Worm (Caenorhabditis elegans) whole organism, young adult: ENCODE data around the gene gcc-2.
A peak's percentile ranks its signal among the peaks of the same experiment; 100 is the strongest.

ENCODE experiments used
- C17E4.6 ChIP-seq: fragments of 200-800 bp; sonication (Bioruptor generic); IDR thresholded peaks from 2 replicates; pipeline ENCODE4 v1.3.6; 2022; ENCODE audit warnings: missing genetic modification reagents, missing genetic modification characterization, missing compliant biosample characterization
- F33H1.4 ChIP-seq: fragments of 200-800 bp; sonication (Bioruptor generic); IDR thresholded peaks from 2 replicates; pipeline ENCODE4 v1.3.6; 2022; ENCODE audit warnings: missing genetic modification reagents, missing genetic modification characterization, missing compliant biosample characterization
- F49E8.2 ChIP-seq: sonication (generic microtip); optimal IDR thresholded peaks from 3 replicates; lab custom pipeline; 2017; ENCODE audit warnings: missing genetic modification characterization, mild to moderate bottlenecking, missing compliant biosample characterization, antibody characterized with exemption, moderate library complexity; ENCODE audit not compliant: insufficient read depth
- T07F8.4 ChIP-seq: sonication (generic microtip); optimal IDR thresholded peaks from 2 replicates; lab custom pipeline; 2016; ENCODE audit warnings: mild to moderate bottlenecking, missing genetic modification characterization, moderate library complexity, missing compliant biosample characterization
- Y53G8AR.9 ChIP-seq: fragments of 200-800 bp; sonication (Bioruptor generic); conservative IDR thresholded peaks from 2 replicates; pipeline ENCODE4 v1.3.6; 2022; ENCODE audit warnings: missing genetic modification reagents, missing genetic modification characterization, missing compliant biosample characterization
- Y79H2A.3 ChIP-seq: fragments of 200-800 bp; sonication (Bioruptor generic); conservative IDR thresholded peaks from 2 replicates; pipeline ENCODE4 v1.3.6; 2022; ENCODE audit warnings: missing genetic modification reagents, missing genetic modification characterization, missing compliant biosample characterization
- atf-7 ChIP-seq: sonication (generic microtip); optimal IDR thresholded peaks from 2 replicates; lab custom pipeline; 2017; ENCODE audit warnings: mild to moderate bottlenecking, missing genetic modification characterization, missing compliant biosample characterization
- ceh-100 ChIP-seq: fragments of 200-800 bp; sonication (Bioruptor generic); IDR thresholded peaks from 2 replicates; pipeline ENCODE4 v1.3.6; 2022; ENCODE audit warnings: missing genetic modification reagents, missing genetic modification characterization, missing compliant biosample characterization
- ceh-40 ChIP-seq: fragments of 200-800 bp; sonication (Bioruptor generic); IDR thresholded peaks from 2 replicates; pipeline ENCODE4 v1.3.6; 2022; ENCODE audit warnings: missing genetic modification characterization, missing compliant biosample characterization
- ceh-91 ChIP-seq: fragments of 200-800 bp; sonication (Bioruptor generic); IDR thresholded peaks from 2 replicates; pipeline ENCODE4 v1.3.6; 2022; ENCODE audit warnings: missing genetic modification reagents, missing genetic modification characterization, missing compliant biosample characterization
- dox-1 ChIP-seq: fragments of 200-800 bp; sonication (Bioruptor generic); IDR thresholded peaks from 2 replicates; pipeline ENCODE4 v1.3.6; 2022; ENCODE audit warnings: missing genetic modification reagents, missing genetic modification characterization, missing compliant biosample characterization
- dpff-1 ChIP-seq: sonication (generic microtip); optimal IDR thresholded peaks from 2 replicates; lab custom pipeline; 2017; ENCODE audit warnings: mild to moderate bottlenecking, missing genetic modification characterization, missing compliant biosample characterization
- dpl-1 ChIP-seq: fragments of 150-350 bp; optimal IDR thresholded peaks from 2 replicates; lab custom pipeline; 2014; ENCODE audit warnings: missing biosample characterization, missing genetic modification reagents, missing genetic modification characterization
- efl-1 ChIP-seq: fragments of 150-350 bp; optimal IDR thresholded peaks from 2 replicates; lab custom pipeline; 2014; ENCODE audit warnings: missing biosample characterization, missing genetic modification reagents, missing genetic modification characterization
- gei-17 ChIP-seq: fragments of 200-800 bp; sonication (Bioruptor generic); optimal IDR thresholded peaks from 2 replicates; lab custom pipeline; 2018; ENCODE audit warnings: mild to moderate bottlenecking, missing genetic modification characterization, missing compliant biosample characterization
- him-1 ChIP-seq: sonication (generic microtip); optimal IDR thresholded peaks from 2 replicates; lab custom pipeline; 2016; ENCODE audit warnings: missing genotype, missing genetic modification reagents, missing genetic modification characterization, missing compliant biosample characterization
- hmg-1.2 ChIP-seq: fragments of 200-800 bp; sonication (Bioruptor generic); IDR thresholded peaks from 2 replicates; pipeline ENCODE4 v1.3.6; 2022; ENCODE audit warnings: missing genetic modification reagents, missing genetic modification characterization, missing compliant biosample characterization
- hmg-20 ChIP-seq: fragments of 200-800 bp; sonication (Bioruptor generic); IDR thresholded peaks from 2 replicates; pipeline ENCODE4 v1.3.6; 2022; ENCODE audit warnings: missing genetic modification reagents, missing genetic modification characterization, missing compliant biosample characterization
- lag-1 ChIP-seq: fragments of 200-800 bp; sonication (Bioruptor generic); IDR thresholded peaks from 2 replicates; pipeline ENCODE4 v1.3.6; 2022; ENCODE audit warnings: missing genetic modification reagents, missing genetic modification characterization, missing compliant biosample characterization
- lin-26 ChIP-seq: fragments of 200-800 bp; sonication (Bioruptor generic); IDR thresholded peaks from 2 replicates; pipeline ENCODE4 v1.3.6; 2022; ENCODE audit warnings: missing genetic modification reagents, missing genetic modification characterization, missing compliant biosample characterization
- lin-35 ChIP-seq, 3 experiments: fragments of 150-350 bp in 2 of 3; sonication (generic microtip) in 1 of 3; optimal IDR thresholded peaks; 2 replicates each; lab custom pipeline; 2014 to 2018; ENCODE audit warnings: missing biosample characterization in 3 of 3, missing genetic modification characterization in 3 of 3, missing genetic modification reagents in 3 of 3
- lin-54 ChIP-seq: fragments of 200-800 bp; sonication (Bioruptor generic); optimal IDR thresholded peaks from 2 replicates; lab custom pipeline; 2018; ENCODE audit warnings: mild to moderate bottlenecking, missing genetic modification characterization, missing compliant biosample characterization
- lir-1 ChIP-seq: fragments of 200-800 bp; sonication (Bioruptor generic); conservative IDR thresholded peaks from 2 replicates; pipeline ENCODE4 v1.3.6; 2022; ENCODE audit warnings: missing genetic modification reagents, missing genetic modification characterization, missing compliant biosample characterization
- lsl-1 ChIP-seq: fragments of 200-800 bp; sonication (Bioruptor generic); optimal IDR thresholded peaks from 2 replicates; lab custom pipeline; 2018; ENCODE audit warnings: mild to moderate bottlenecking, missing genetic modification characterization, moderate library complexity, missing compliant biosample characterization
- madf-3 ChIP-seq: fragments of 200-800 bp; sonication (Bioruptor generic); IDR thresholded peaks from 2 replicates; pipeline ENCODE4 v1.3.6; 2022; ENCODE audit warnings: missing genetic modification reagents, missing genetic modification characterization, missing compliant biosample characterization
- madf-6 ChIP-seq: fragments of 200-800 bp; sonication (Bioruptor generic); IDR thresholded peaks from 2 replicates; pipeline ENCODE4 v1.3.6; 2022; ENCODE audit warnings: missing genetic modification reagents, missing genetic modification characterization, missing compliant biosample characterization
- mcd-1 ChIP-seq: fragments of 200-800 bp; sonication (Bioruptor generic); IDR thresholded peaks from 2 replicates; pipeline ENCODE4 v1.3.6; 2022; ENCODE audit warnings: missing genetic modification reagents, missing genetic modification characterization, missing compliant biosample characterization
- nfyb-1 ChIP-seq: fragments of 200-800 bp; sonication (Bioruptor generic); IDR thresholded peaks from 2 replicates; pipeline ENCODE4 v1.3.6; 2022; ENCODE audit warnings: missing genetic modification reagents, missing genetic modification characterization, missing compliant biosample characterization
- nhr-27 ChIP-seq: fragments of 200-800 bp; sonication (Bioruptor generic); optimal IDR thresholded peaks from 2 replicates; lab custom pipeline; 2018; ENCODE audit warnings: mild to moderate bottlenecking, missing genetic modification characterization, moderate library complexity, missing compliant biosample characterization
- pbrm-1 ChIP-seq: fragments of 200-800 bp; sonication (Bioruptor generic); IDR thresholded peaks from 2 replicates; pipeline ENCODE4 v1.3.6; 2022; ENCODE audit warnings: missing genetic modification reagents, missing genetic modification characterization, missing compliant biosample characterization
- repo-1 ChIP-seq: sonication (generic microtip); optimal IDR thresholded peaks from 2 replicates; lab custom pipeline; 2017; ENCODE audit warnings: mild to moderate bottlenecking, missing genetic modification characterization, missing compliant biosample characterization
- snpc-3.4 ChIP-seq: sonication (generic microtip); optimal IDR thresholded peaks from 2 replicates; lab custom pipeline; 2017; ENCODE audit warnings: missing genetic modification characterization, mild to moderate bottlenecking, missing compliant biosample characterization, antibody characterized with exemption, moderate library complexity, missing genotype, missing genetic modification reagents
- tlf-1 ChIP-seq: fragments of 200-800 bp; sonication (Bioruptor generic); optimal IDR thresholded peaks from 2 replicates; lab custom pipeline; 2018; ENCODE audit warnings: mild to moderate bottlenecking, missing genetic modification characterization, missing compliant biosample characterization
- unc-130 ChIP-seq: sonication (generic microtip); optimal IDR thresholded peaks from 2 replicates; lab custom pipeline; 2016; ENCODE audit warnings: missing genetic modification reagents, missing genetic modification characterization, missing compliant biosample characterization
- xnd-1 ChIP-seq: sonication (generic microtip); optimal IDR thresholded peaks from 2 replicates; lab custom pipeline; 2016; ENCODE audit warnings: missing genotype, missing genetic modification reagents, missing genetic modification characterization, missing compliant biosample characterization

gcc-2 gene

DNA sequence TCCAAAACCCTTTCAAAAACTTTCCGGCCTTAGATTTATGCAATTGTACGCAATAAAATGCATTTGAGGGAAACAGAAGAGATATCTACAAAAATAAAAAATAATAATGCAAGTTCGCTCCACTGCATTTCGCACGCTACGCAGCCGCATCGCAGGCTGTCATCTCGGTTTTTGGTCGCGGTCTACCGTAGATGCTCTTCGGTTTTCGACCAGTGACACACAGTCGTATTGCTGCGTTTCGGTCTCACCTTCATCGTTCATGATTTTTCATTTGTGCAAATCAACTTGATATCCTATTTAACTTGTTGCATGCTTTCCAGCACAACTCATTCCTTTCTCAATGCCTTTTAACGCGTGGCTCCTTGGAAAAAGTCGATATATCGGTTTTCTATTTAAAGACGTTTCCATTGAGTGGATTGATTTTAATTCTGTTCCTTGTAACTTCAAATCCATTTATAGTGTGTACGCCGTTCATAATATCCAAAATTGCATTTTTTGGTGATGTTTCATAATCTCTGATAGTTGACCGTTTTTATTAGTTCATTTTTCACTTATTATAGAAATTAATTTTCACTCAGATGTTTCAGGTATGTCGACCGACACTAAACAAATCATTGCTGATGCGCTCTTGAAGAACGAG, 18.8 kb upstream of the gcc-2 start, which contains the start of gene vha-1 (continued):
- peak; percentile 63 for TF ChIP-seq Y53G8AR.9

DNA sequence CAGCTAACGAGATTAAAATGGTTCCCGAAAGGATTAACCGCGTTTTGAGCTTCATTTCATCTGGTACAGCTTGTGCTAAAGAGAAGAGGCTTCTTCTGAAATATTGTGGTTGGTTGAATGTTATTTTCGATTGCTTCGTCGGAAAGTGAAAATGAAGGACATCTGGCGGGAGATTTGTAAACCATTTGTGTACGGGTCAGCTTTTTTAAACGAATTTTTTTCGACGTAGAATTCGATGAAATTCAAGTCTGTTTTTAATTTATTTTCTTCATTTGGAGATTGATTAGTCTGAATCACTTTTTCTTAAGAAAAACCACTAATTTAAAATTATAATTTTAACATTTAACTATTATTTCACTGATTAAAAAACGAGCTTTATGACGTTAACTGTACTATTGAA, 18.3 kb upstream of the gcc-2 start, which contains the start of gene sqv-3:
Gene sqv-3 (minus strand): TSS at position 101 of the 400 bp plus-strand sequence.
- 0 out of 2 replicates have a peak, but pooled peaks have one; percentile 55 for TF ChIP-seq madf-3 (GFP tag; lab: Robert Waterston, UW)
- no peak for TF ChIP-seq Y79H2A.3 (GFP tag; lab: Robert Waterston, UW)
- TF ChIP-seq, all 124 proteins: peak for 1

DNA sequence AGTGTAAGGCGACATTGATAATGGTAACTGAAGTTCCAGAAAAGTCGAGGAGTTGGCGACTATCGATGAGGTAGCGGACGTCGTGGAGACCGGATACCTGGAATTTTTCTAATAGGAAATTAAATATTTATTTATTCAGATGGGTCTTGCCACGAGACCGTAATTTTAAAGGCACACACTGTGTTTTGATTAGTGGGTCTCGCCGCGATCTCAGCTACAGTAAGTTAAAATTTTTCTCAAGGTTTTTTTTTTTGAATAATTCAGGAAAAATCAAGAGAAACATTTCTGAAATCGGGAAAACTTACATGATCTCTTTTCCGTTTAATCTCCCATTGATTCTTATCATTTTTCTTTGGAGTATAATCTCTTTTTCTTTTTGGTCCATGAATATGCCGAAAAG, 17.1 kb upstream of the gcc-2 start:
- peak; percentile 19 for TF ChIP-seq xnd-1 (tag; lab: Kevin White, UChicago)
- TF ChIP-seq lsl-1 = peak; percentile 52
- TF ChIP-seq repo-1 (tag; lab: Kevin White, UChicago) = no peak
- peak; percentile 55; the same call in 1 of the 2 replicates for TF ChIP-seq F33H1.4 (GFP tag; lab: Robert Waterston, UW)
- 0 out of 2 replicates have a peak, but pooled peaks have one; percentile 53 for TF ChIP-seq madf-3 (GFP tag; lab: Robert Waterston, UW)
- TF ChIP-seq nfyb-1 = no peak
- no peak for TF ChIP-seq nhr-27 (tag; lab: Kevin White, UChicago)
- no peak for TF ChIP-seq F49E8.2 (tag; lab: Kevin White, UChicago)

DNA sequence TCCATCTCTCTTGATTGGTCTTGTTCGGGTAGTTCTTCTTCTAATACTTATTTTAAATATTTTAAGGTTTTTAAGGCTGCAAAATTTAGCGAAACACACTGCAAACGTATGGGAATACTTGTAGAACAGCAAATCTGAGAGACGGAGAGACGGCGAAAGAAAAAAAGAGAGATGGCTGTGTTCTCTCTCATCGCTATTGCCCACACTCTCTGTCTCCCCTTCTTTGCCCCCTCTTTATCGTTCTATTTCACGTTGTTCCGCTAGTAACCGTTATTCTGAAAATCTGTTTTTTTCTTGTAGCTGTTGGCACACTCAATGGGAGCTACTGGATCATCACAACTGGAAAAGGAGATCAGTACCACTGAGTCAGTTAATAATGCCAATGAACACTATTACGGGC, 14.4 kb upstream of the gcc-2 start, which contains the start of gene usp-46:
Gene usp-46 (plus strand): TSS at position 301 of the 400 bp plus-strand sequence.
- TF ChIP-seq tlf-1 (GFP tag; lab: Kevin White, UChicago) (no peak), hmg-1.2 (GFP tag; lab: Robert Waterston, UW) (peak; percentile 29; the same call in 1 of the 2 replicates)

DNA sequence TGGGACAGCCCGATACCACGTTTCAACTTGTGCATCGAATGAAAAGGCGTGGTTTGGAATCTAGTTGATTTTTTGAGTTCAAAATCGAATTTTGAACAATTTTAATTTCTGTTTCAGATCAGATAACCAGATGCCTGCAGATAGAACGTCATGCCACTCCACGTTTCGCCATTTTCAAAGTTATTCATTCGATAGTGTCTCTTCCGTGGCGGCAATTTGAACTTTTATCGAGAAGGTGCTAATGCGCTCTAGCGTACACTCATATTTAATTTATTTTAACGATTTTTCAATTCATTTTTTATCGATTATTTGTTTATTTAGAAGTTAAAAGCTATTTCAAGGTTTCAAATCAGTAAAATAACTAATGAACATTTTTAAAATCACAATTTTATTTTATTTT, 14.0 kb upstream of the gcc-2 start:
- TF ChIP-seq C17E4.6 (GFP tag; lab: Robert Waterston, UW) (no peak), gei-17 (GFP tag; lab: Kevin White, UChicago) (no peak), mcd-1 (GFP tag; lab: Robert Waterston, UW) (peak; percentile 59; the same call in 1 of the 2 replicates), hmg-20 (GFP tag; lab: Robert Waterston, UW) (no peak), lsl-1 (peak; percentile 42), F49E8.2 (tag; lab: Kevin White, UChicago) (no peak), unc-130 (no peak), ceh-40 (no peak), snpc-3.4 (tag; lab: Kevin White, UChicago) (no peak), pbrm-1 (GFP tag; lab: Robert Waterston, UW) (no peak), ceh-91 (0 out of 2 replicates have a peak, but pooled peaks have one; percentile 14), lin-26 (GFP tag; lab: Robert Waterston, UW) (no peak), lag-1 (GFP tag; lab: Robert Waterston, UW) (no peak), ceh-100 (GFP tag; lab: Robert Waterston, UW) (peak; percentile 94), lin-54 (GFP tag; lab: Kevin White, UChicago) (peak; percentile 87), dox-1 (GFP tag; lab: Robert Waterston, UW) (no peak), lir-1 (GFP tag; lab: Robert Waterston, UW) (0 out of 2 replicates have a peak, but pooled peaks have one; percentile 16), lin-35 (GFP tag; optimal IDR thresholded peaks at IDR 0.05; lab: Kevin White, UChicago) (peak in 1 of 3 experiments; percentile 38), dpl-1 (GFP tag; lab: Kevin White, UChicago) (peak; percentile 38), madf-6 (0 out of 2 replicates have a peak, but pooled peaks have one; percentile 13), atf-7 (tag; lab: Kevin White, UChicago) (no peak), him-1 (tag; lab: Kevin White, UChicago) (peak; percentile 40), T07F8.4 (tag; lab: Kevin White, UChicago) (no peak), dpff-1 (no peak), F33H1.4 (GFP tag; lab: Robert Waterston, UW) (0 out of 2 replicates have a peak, but pooled peaks have one; percentile 36), efl-1 (GFP tag; lab: Kevin White, UChicago) (peak; percentile 86)
